Worm (Caenorhabditis elegans) whole organism, late embryonic: ENCODE measurements around the gene srt-19.

ENCODE experiments used
- ama-1 ChIP-seq: fragments of 150-350 bp; optimal IDR thresholded peaks from 2 replicates; lab custom pipeline; 2014
- ceh-22 ChIP-seq: sonication (generic microtip); optimal IDR thresholded peaks from 2 replicates; lab custom pipeline; 2017; ENCODE audit warnings: missing biosample characterization, missing genetic modification characterization
- elt-2 ChIP-seq: sonication (generic microtip); optimal IDR thresholded peaks from 2 replicates; lab custom pipeline; 2016; ENCODE audit warnings: missing genetic modification reagents, missing genetic modification characterization, missing compliant biosample characterization
- ets-4 ChIP-seq: sonication (generic microtip); optimal IDR thresholded peaks from 2 replicates; lab custom pipeline; 2016; ENCODE audit warnings: missing genetic modification characterization, missing compliant biosample characterization
- nfya-1 ChIP-seq: sonication (generic microtip); optimal IDR thresholded peaks from 2 replicates; lab custom pipeline; 2017; ENCODE audit warnings: missing genetic modification characterization, mild to moderate bottlenecking, missing compliant biosample characterization, antibody characterized with exemption, moderate library complexity
- pha-4 ChIP-seq: fragments of 150-350 bp; optimal IDR thresholded peaks from 2 replicates; lab custom pipeline; 2018; ENCODE audit warnings: missing biosample characterization, missing genetic modification reagents, missing genetic modification characterization
- tbx-2 ChIP-seq: sonication (generic microtip); optimal IDR thresholded peaks from 2 replicates; lab custom pipeline; 2016; ENCODE audit warnings: missing genetic modification characterization, missing compliant biosample characterization

DNA sequence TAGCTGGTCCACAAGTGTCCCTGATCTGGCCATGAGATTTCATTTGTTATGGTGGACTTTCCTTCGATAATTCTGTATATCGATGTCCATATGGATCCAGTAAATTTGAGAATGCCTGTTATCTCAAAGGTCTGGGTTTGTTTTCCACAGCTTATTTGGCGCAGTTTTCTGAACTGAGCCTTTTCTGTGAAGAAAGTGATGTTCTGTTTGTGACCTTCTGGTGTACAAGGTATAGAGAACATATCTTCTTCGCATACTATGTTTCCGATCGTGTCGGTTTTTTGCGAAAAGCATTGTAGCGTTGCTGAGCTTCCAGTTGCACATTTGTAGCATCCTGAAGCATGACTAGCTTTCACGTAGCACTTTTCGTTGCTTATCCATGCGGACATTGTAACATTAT is 18.0 kb downstream of the srt-19 start:
- no peak for TF ChIP-seq pha-4 (tag; lab: Kevin White, UChicago)
- no peak for TF ChIP-seq ceh-22 (tag; lab: Kevin White, UChicago)
- TF ChIP-seq nfya-1 (tag; lab: Kevin White, UChicago) = no peak
- TF ChIP-seq tbx-2 = no peak
- TF ChIP-seq elt-2 = no peak
- no peak for TF ChIP-seq ama-1 (lab: Kevin White, UChicago)
- TF ChIP-seq ets-4 = no peak
